Fruit fly (Drosophila melanogaster): ENCODE data around the gene subdued.

dm6 chr3R:19672905-19673304 lies 30.4 kb upstream of the subdued start:
- TF ChIP-seq jumu (GFP tag; optimal IDR thresholded peaks at IDR 0.05), result no peak
- no peak for TF ChIP-seq CG12236 (GFP tag; optimal IDR thresholded peaks at IDR 0.05)

Measured in whole organism, embryonic.